Worm (Caenorhabditis elegans) whole organism, midembryonic: ENCODE measurements around the gene clec-153.

Experiments used
- med-1 ChIP-seq: sonication (generic microtip); optimal IDR thresholded peaks from 2 replicates; lab custom pipeline; 2017; ENCODE audit warnings: missing genetic modification characterization, mild to moderate bottlenecking, missing compliant biosample characterization, antibody characterized with exemption, missing genetic modification reagents; ENCODE audit not compliant: insufficient read depth
- ztf-23 ChIP-seq: fragments of 200-800 bp; sonication (Bioruptor generic); IDR thresholded peaks from 2 replicates; pipeline ENCODE4 v1.3.6; 2022; ENCODE audit warnings: missing genetic modification reagents, missing genetic modification characterization, missing compliant biosample characterization

DNA sequence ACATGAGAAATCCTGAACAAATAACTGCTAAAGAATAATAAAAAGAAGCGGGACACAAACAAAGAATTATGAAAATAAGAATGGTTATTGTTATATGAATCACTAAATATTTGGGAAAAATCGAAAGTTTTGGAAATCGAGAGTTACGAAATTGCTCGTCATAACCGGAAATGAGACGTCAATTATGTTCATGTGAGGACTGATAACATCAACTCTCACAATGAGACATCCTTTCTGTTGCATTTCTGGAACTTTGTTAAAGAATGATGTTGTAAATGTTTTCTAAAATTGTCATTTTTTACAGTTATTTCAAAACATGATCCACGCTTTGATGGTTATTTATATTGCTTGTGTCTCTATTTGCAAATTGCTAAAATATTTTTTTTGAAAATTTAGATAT lies 12.8 kb downstream of the clec-153 start, which contains the start of gene T23F11.6:
- TF ChIP-seq ztf-23 (GFP tag; lab: Robert Waterston, UW) (no peak), med-1 (GFP tag; lab: Kevin White, UChicago) (no peak)
